Fruit fly (Drosophila melanogaster) whole organism, prepupa: ENCODE results near the gene CG15408.

ENCODE experiments used
- CG11294 ChIP-seq: fragments of 200-800 bp; sonication (Bioruptor generic); IDR thresholded peaks from 2 replicates; pipeline ENCODE4 v1.3.6; 2022; ENCODE audit warnings: missing biosample characterization, missing genetic modification characterization
- CG11902 ChIP-seq: fragments of 200-800 bp; sonication (Bioruptor generic); optimal IDR thresholded peaks from 3 replicates; lab custom pipeline; 2016; ENCODE audit warnings: missing biosample characterization, missing genetic modification characterization
- CG15336 ChIP-seq: fragments of 200-800 bp; sonication (Bioruptor generic); IDR thresholded peaks from 2 replicates; pipeline ENCODE4 v1.3.6; 2022; ENCODE audit warnings: missing biosample characterization, missing genetic modification characterization
- CG1621 ChIP-seq: fragments of 200-800 bp; sonication (Bioruptor generic); optimal IDR thresholded peaks from 3 replicates; lab custom pipeline; 2018; ENCODE audit warnings: missing biosample characterization, mild to moderate bottlenecking, missing genetic modification characterization
- CG3032 ChIP-seq: fragments of 200-800 bp; optimal IDR thresholded peaks from 2 replicates; lab custom pipeline; 2019; ENCODE audit warnings: missing biosample characterization, mild to moderate bottlenecking, missing genetic modification characterization, moderate library complexity
- CG3919 ChIP-seq: fragments of 200-800 bp; sonication (Bioruptor generic); optimal IDR thresholded peaks from 3 replicates; lab custom pipeline; 2016; ENCODE audit warnings: missing biosample characterization, missing genetic modification characterization
- CG4318 ChIP-seq: fragments of 200-800 bp; sonication (Bioruptor generic); optimal IDR thresholded peaks from 3 replicates; lab custom pipeline; 2017; ENCODE audit warnings: missing biosample characterization, mild to moderate bottlenecking, missing genetic modification characterization
- CG6792 ChIP-seq: fragments of 200-800 bp; sonication (Bioruptor generic); optimal IDR thresholded peaks from 3 replicates; lab custom pipeline; 2016; ENCODE audit warnings: missing biosample characterization, missing genetic modification characterization
- CG6808 ChIP-seq: fragments of 200-800 bp; sonication (Bioruptor generic); optimal IDR thresholded peaks from 3 replicates; lab custom pipeline; 2017; ENCODE audit warnings: missing biosample characterization, missing genetic modification characterization, mild to moderate bottlenecking, moderate library complexity, missing genetic modification reagents
- CG7368 ChIP-seq: fragments of 200-800 bp; sonication (Bioruptor generic); optimal IDR thresholded peaks from 3 replicates; lab custom pipeline; 2016; ENCODE audit warnings: missing biosample characterization, missing genetic modification characterization
- CG9139 ChIP-seq: fragments of 200-800 bp; sonication (Bioruptor generic); optimal IDR thresholded peaks from 3 replicates; lab custom pipeline; 2017; ENCODE audit warnings: missing biosample characterization, mild to moderate bottlenecking, missing genetic modification characterization
- Eip78C ChIP-seq: fragments of 200-800 bp; sonication (Bioruptor generic); peaks from one replicate; lab custom pipeline; 2016; ENCODE audit warnings: missing biosample characterization, missing genetic modification characterization
- Eip93F ChIP-seq: fragments of 200-800 bp; sonication (Bioruptor generic); optimal IDR thresholded peaks from 2 replicates; lab custom pipeline; 2016; ENCODE audit warnings: missing biosample characterization, mild to moderate bottlenecking, missing genetic modification characterization
- Gug ChIP-seq: fragments of 200-800 bp; sonication (Bioruptor generic); IDR thresholded peaks from 2 replicates; pipeline ENCODE4 v1.3.6; 2022; ENCODE audit warnings: missing biosample characterization, missing genetic modification characterization
- Hr38 ChIP-seq: sonication (Bioruptor generic); optimal IDR thresholded peaks from 2 replicates; lab custom pipeline; 2016; ENCODE audit warnings: missing biosample characterization, missing genetic modification characterization
- Hr4 ChIP-seq: fragments of 200-800 bp; sonication (Bioruptor generic); optimal IDR thresholded peaks from 3 replicates; lab custom pipeline; 2016; ENCODE audit warnings: missing biosample characterization, missing genetic modification characterization
- Lpt ChIP-seq: fragments of 200-800 bp; sonication (Bioruptor generic); optimal IDR thresholded peaks from 3 replicates; lab custom pipeline; 2016; ENCODE audit warnings: missing biosample characterization, missing genetic modification characterization
- Met ChIP-seq: fragments of 200-800 bp; sonication (Bioruptor generic); optimal IDR thresholded peaks from 3 replicates; lab custom pipeline; 2016; ENCODE audit warnings: missing biosample characterization, missing genetic modification characterization
- Sox14 ChIP-seq: fragments of 200-800 bp; sonication (Bioruptor generic); optimal IDR thresholded peaks from 3 replicates; lab custom pipeline; 2016; ENCODE audit warnings: missing biosample characterization, missing genetic modification characterization
- Sox15 ChIP-seq: fragments of 200-800 bp; sonication (Bioruptor generic); optimal IDR thresholded peaks from 3 replicates; lab custom pipeline; 2016; ENCODE audit warnings: missing biosample characterization, missing genetic modification characterization
- achi ChIP-seq: fragments of 200-800 bp; sonication (Bioruptor generic); optimal IDR thresholded peaks from 3 replicates; lab custom pipeline; 2016; ENCODE audit warnings: missing biosample characterization, missing genetic modification characterization
- acj6 ChIP-seq: fragments of 200-800 bp; sonication (Bioruptor generic); optimal IDR thresholded peaks from 3 replicates; lab custom pipeline; 2016; ENCODE audit warnings: missing biosample characterization, missing genetic modification characterization
- dac ChIP-seq: fragments of 200-800 bp; sonication (Bioruptor generic); optimal IDR thresholded peaks from 2 replicates; lab custom pipeline; 2017; ENCODE audit warnings: missing biosample characterization, mild to moderate bottlenecking, missing genetic modification characterization
- dsx ChIP-seq: fragments of 200-800 bp; optimal IDR thresholded peaks from 3 replicates; lab custom pipeline; 2019; ENCODE audit warnings: missing biosample characterization, mild to moderate bottlenecking, missing genetic modification characterization, moderate library complexity; ENCODE audit not compliant: poor library complexity, severe bottlenecking
- fd59A ChIP-seq: fragments of 200-800 bp; sonication (Bioruptor generic); optimal IDR thresholded peaks from 2 replicates; lab custom pipeline; 2017; ENCODE audit warnings: missing biosample characterization, mild to moderate bottlenecking, missing genetic modification characterization, missing genetic modification reagents
- fd85E ChIP-seq: fragments of 200-800 bp; sonication (Bioruptor generic); optimal IDR thresholded peaks from 3 replicates; lab custom pipeline; 2016; ENCODE audit warnings: missing biosample characterization, missing genetic modification characterization
- fkh ChIP-seq: fragments of 200-800 bp; sonication (Bioruptor generic); optimal IDR thresholded peaks from 3 replicates; lab custom pipeline; 2017; ENCODE audit warnings: missing biosample characterization, mild to moderate bottlenecking, missing genetic modification characterization, moderate library complexity
- lz ChIP-seq: fragments of 200-800 bp; sonication (Bioruptor generic); optimal IDR thresholded peaks from 3 replicates; lab custom pipeline; 2016; ENCODE audit warnings: missing biosample characterization, missing genetic modification characterization
- net ChIP-seq: fragments of 200-800 bp; sonication (Bioruptor generic); optimal IDR thresholded peaks from 3 replicates; lab custom pipeline; 2016; ENCODE audit warnings: missing biosample characterization, missing genetic modification characterization
- salr ChIP-seq, 2 experiments: fragments of 200-800 bp; sonication (Bioruptor generic); optimal IDR thresholded peaks; 3 replicates each; lab custom pipeline; 2016 to 2018; ENCODE audit warnings: missing biosample characterization in 2 of 2, missing genetic modification characterization in 2 of 2, mild to moderate bottlenecking in 1 of 2
- spab ChIP-seq: fragments of 200-800 bp; sonication (Bioruptor generic); optimal IDR thresholded peaks from 2 replicates; lab custom pipeline; 2017; ENCODE audit warnings: missing biosample characterization, mild to moderate bottlenecking, missing genetic modification characterization, missing genetic modification reagents
- svp ChIP-seq: fragments of 200-800 bp; sonication (Bioruptor generic); peaks from one replicate; lab custom pipeline; 2016; ENCODE audit warnings: missing biosample characterization, missing genetic modification characterization
- vri ChIP-seq: fragments of 200-800 bp; sonication (Bioruptor generic); optimal IDR thresholded peaks from 3 replicates; lab custom pipeline; 2016; ENCODE audit warnings: missing biosample characterization, mild to moderate bottlenecking, missing genetic modification characterization

CG15408 gene

DNA sequence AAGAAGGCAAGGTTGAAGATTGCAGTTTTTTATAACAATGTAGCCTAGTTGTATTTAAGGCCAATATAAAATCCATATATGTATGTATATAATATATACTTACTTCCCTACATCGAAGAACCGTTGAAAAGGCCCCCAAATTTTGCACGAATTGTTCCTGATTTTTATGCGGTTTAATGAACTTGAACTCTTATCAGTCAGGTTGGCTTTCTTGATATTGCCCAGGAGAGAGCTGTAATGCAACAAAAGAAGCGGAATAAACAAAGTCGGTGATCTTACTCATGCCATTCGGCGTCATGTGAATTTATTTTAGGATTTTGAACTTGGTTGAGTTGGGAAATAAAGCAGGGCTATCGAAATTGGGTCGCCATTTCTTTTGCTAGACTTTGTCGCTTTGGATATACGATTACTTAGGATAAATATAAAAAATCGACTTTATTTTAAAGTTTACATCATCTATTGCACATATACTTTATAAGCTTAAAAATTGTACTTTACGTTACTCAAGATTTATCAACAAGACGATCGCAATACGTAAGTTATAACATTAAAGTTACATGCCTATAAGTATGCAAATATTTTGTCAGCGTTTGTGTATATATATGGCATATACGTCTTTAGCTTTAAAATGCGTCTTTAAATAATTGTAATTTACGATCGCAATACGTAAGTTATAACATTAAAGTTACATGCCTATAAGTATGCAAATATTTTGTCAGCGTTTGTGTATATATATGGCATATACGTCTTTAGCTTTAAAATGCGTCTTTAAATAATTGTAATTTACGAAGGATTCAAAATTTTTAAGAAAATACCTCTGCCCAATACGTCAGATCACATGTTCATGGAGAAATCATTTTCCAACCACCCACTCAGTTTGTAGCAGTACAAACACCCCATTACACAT, 24.4 kb downstream of the CG15408 start, which contains the start of gene CG8838:
CG8838 (plus strand) TSS at position 857 of the 907 bp plus-strand sequence.
- TF ChIP-seq fd59A (GFP tag; lab: Kevin White, UChicago) = no peak
- no peak for TF ChIP-seq fd85E (GFP tag; lab: Kevin White, UChicago)
- TF ChIP-seq vri (GFP tag; lab: Kevin White, UChicago) = peak; percentile 6
- TF ChIP-seq CG3032 (tag; lab: Kevin White, UChicago) = no peak
- peak; percentile 83 for TF ChIP-seq svp
- TF ChIP-seq Eip93F (GFP tag; lab: Kevin White, UChicago) = peak; percentile 92
- TF ChIP-seq Gug (GFP tag; lab: Robert Waterston, UW) = no peak
- TF ChIP-seq spab (GFP tag; lab: Kevin White, UChicago) = no peak

DNA sequence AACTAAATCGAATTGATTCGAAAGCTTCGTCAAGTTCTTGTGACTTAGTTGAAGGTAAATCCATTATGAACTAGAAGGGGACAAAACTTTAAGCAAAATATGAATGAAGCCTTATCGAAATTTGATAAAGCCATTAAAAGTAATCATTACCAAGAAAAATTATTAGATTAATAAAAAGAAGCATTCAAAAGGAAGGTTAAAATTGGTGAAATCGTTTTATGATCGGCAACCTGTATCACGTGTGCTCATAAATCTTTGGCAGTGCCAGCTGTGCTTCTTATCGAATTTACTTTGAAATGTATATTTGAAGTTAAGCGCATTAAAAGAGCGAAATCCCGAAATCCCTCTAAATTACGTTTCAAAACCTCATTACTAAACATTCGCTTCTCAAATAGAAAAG, 29.2 kb downstream of the CG15408 start:
- TF ChIP-seq CG4318 (GFP tag; lab: Kevin White, UChicago) (no peak), vri (GFP tag; lab: Kevin White, UChicago) (no peak), acj6 (GFP tag; lab: Kevin White, UChicago) (no peak), lz (GFP tag; lab: Kevin White, UChicago) (no peak), Hr38 (no peak), net (GFP tag; lab: Kevin White, UChicago) (no peak), fkh (GFP tag; lab: Kevin White, UChicago) (no peak), CG7368 (GFP tag; lab: Kevin White, UChicago) (no peak), Sox14 (no peak), Sox15 (GFP tag; lab: Kevin White, UChicago) (no peak), Gug (GFP tag; lab: Robert Waterston, UW) (no peak), CG11902 (no peak), CG11294 (GFP tag; lab: Robert Waterston, UW) (no peak), CG6792 (GFP tag; lab: Kevin White, UChicago) (no peak), CG9139 (no peak), Met (GFP tag; lab: Kevin White, UChicago) (no peak), Eip78C (GFP tag; lab: Kevin White, UChicago) (no peak)

DNA sequence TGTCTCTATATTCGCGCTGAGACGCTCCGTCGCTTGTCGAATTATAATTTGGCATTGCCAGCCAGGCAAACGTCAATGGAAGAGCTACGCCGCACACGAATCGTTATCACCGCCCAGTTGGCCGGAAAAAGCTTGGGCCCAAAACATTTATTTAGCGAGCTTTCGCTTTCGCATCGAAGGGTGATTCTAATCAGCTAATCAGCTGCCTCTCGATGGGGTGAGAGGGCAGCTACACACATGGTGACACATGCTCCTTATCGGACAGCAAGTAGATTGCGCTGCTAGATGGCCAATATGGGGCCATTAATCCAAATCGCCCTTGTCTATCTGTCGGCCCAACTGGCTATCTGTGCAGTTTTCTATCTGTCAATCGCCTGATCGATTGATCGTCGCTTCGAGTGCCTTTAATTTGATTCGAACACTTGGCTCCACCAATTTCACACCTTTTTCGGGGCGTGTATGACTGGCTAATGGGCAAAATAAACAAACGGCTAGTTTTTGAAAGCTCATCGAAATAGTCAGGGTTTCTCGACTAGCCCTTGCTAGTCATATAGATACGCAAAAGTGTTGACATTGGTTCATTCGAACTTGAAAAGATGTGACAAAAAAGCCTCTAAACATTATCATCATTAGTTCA, 33.5 kb downstream of the CG15408 start:
- TF ChIP-seq salr (GFP tag; optimal IDR thresholded peaks at IDR 0.05; lab: Kevin White, UChicago) = no peak
- no peak for TF ChIP-seq dsx
- TF ChIP-seq Eip78C (GFP tag; lab: Kevin White, UChicago) = no peak
- peak; percentile 64 for TF ChIP-seq fkh (GFP tag; lab: Kevin White, UChicago)
- no peak for TF ChIP-seq Hr4 (GFP tag; lab: Kevin White, UChicago)
- TF ChIP-seq vri (GFP tag; lab: Kevin White, UChicago) = peak; percentile 35
- no peak for TF ChIP-seq acj6 (GFP tag; lab: Kevin White, UChicago)

DNA sequence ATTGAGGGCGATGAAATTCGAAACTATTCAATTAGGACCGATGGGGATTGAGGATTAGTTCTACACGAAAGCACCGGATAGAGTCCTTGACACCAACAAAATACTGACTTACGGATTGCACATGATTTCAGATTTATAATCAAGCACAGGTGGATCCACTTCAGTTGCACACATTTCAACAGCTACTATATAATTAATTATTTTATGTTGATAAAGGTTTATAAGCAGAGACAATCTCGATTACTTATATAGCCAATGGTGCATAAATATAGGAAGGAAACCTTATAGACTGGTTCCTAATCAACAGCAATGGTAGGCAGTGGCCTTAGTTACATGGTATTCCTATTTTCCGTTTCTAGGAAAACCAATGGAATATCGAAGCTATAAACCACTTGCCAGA, 35.8 kb downstream of the CG15408 start:
- no peak for TF ChIP-seq CG1621 (tag; lab: Kevin White, UChicago)
- no peak for TF ChIP-seq acj6 (GFP tag; lab: Kevin White, UChicago)
- TF ChIP-seq spab (GFP tag; lab: Kevin White, UChicago) = no peak
- TF ChIP-seq Met (GFP tag; lab: Kevin White, UChicago) = no peak
- TF ChIP-seq CG6808 = no peak
- TF ChIP-seq CG15336 (GFP tag; lab: Robert Waterston, UW) = no peak
- no peak for TF ChIP-seq CG3919 (GFP tag; lab: Kevin White, UChicago)
- TF ChIP-seq dac = no peak
- no peak for TF ChIP-seq achi
- no peak for TF ChIP-seq Lpt (GFP tag; lab: Kevin White, UChicago)
